Fruit fly (Drosophila melanogaster) whole organism, prepupa: ENCODE results near the gene CG45067.

Experiments
- Blimp-1 ChIP-seq: fragments of 200-800 bp; sonication (Bioruptor generic); optimal IDR thresholded peaks from 3 replicates; lab custom pipeline; 2017; ENCODE audit warnings: missing biosample characterization, missing genetic modification characterization, mild to moderate bottlenecking, moderate library complexity, missing genetic modification reagents
- CG10669 ChIP-seq: fragments of 200-800 bp; sonication (Bioruptor generic); optimal IDR thresholded peaks from 3 replicates; lab custom pipeline; 2018; ENCODE audit warnings: missing biosample characterization, mild to moderate bottlenecking, missing genetic modification characterization, moderate library complexity
- CG11294 ChIP-seq: fragments of 200-800 bp; sonication (Bioruptor generic); IDR thresholded peaks from 2 replicates; pipeline ENCODE4 v1.3.6; 2022; ENCODE audit warnings: missing biosample characterization, missing genetic modification characterization
- CG11762 ChIP-seq: fragments of 200-800 bp; sonication (Bioruptor generic); optimal IDR thresholded peaks from 3 replicates; lab custom pipeline; 2016; ENCODE audit warnings: missing biosample characterization, missing genetic modification characterization; ENCODE audit not compliant: insufficient read depth
- CG15336 ChIP-seq: fragments of 200-800 bp; sonication (Bioruptor generic); IDR thresholded peaks from 2 replicates; pipeline ENCODE4 v1.3.6; 2022; ENCODE audit warnings: missing biosample characterization, missing genetic modification characterization
- CG16779 ChIP-seq: fragments of 200-800 bp; sonication (Bioruptor generic); optimal IDR thresholded peaks from 3 replicates; lab custom pipeline; 2017; ENCODE audit warnings: missing biosample characterization, mild to moderate bottlenecking, missing genetic modification characterization
- CG31627 ChIP-seq: fragments of 200-800 bp; sonication (Bioruptor generic); optimal IDR thresholded peaks from 3 replicates; lab custom pipeline; 2016; ENCODE audit warnings: missing biosample characterization, missing genetic modification characterization
- CG6276 ChIP-seq: fragments of 200-800 bp; sonication (Bioruptor generic); optimal IDR thresholded peaks from 2 replicates; lab custom pipeline; 2017; ENCODE audit warnings: missing biosample characterization, mild to moderate bottlenecking, missing genetic modification characterization
- CG6792 ChIP-seq: fragments of 200-800 bp; sonication (Bioruptor generic); optimal IDR thresholded peaks from 3 replicates; lab custom pipeline; 2016; ENCODE audit warnings: missing biosample characterization, missing genetic modification characterization
- CG7368 ChIP-seq: fragments of 200-800 bp; sonication (Bioruptor generic); optimal IDR thresholded peaks from 3 replicates; lab custom pipeline; 2016; ENCODE audit warnings: missing biosample characterization, missing genetic modification characterization
- CG8632 ChIP-seq: fragments of 200-800 bp; sonication (Bioruptor generic); optimal IDR thresholded peaks from 3 replicates; lab custom pipeline; 2016; ENCODE audit warnings: missing biosample characterization, missing genetic modification characterization
- Eip75B ChIP-seq: fragments of 200-800 bp; sonication (Bioruptor generic); optimal IDR thresholded peaks from 3 replicates; lab custom pipeline; 2016; ENCODE audit warnings: missing biosample characterization, missing genetic modification characterization
- Eip78C ChIP-seq: fragments of 200-800 bp; sonication (Bioruptor generic); peaks from one replicate; lab custom pipeline; 2016; ENCODE audit warnings: missing biosample characterization, missing genetic modification characterization
- Eip93F ChIP-seq: fragments of 200-800 bp; sonication (Bioruptor generic); optimal IDR thresholded peaks from 2 replicates; lab custom pipeline; 2016; ENCODE audit warnings: missing biosample characterization, mild to moderate bottlenecking, missing genetic modification characterization
- Ets21C ChIP-seq: fragments of 200-800 bp; sonication (Bioruptor generic); optimal IDR thresholded peaks from 3 replicates; lab custom pipeline; 2016; ENCODE audit warnings: missing biosample characterization, missing genetic modification characterization
- Hr38 ChIP-seq: sonication (Bioruptor generic); optimal IDR thresholded peaks from 2 replicates; lab custom pipeline; 2016; ENCODE audit warnings: missing biosample characterization, missing genetic modification characterization
- Lpt ChIP-seq: fragments of 200-800 bp; sonication (Bioruptor generic); optimal IDR thresholded peaks from 3 replicates; lab custom pipeline; 2016; ENCODE audit warnings: missing biosample characterization, missing genetic modification characterization
- Met ChIP-seq: fragments of 200-800 bp; sonication (Bioruptor generic); optimal IDR thresholded peaks from 3 replicates; lab custom pipeline; 2016; ENCODE audit warnings: missing biosample characterization, missing genetic modification characterization
- OdsH ChIP-seq: fragments of 200-800 bp; sonication (Bioruptor generic); optimal IDR thresholded peaks from 3 replicates; lab custom pipeline; 2016; ENCODE audit warnings: missing biosample characterization, missing genetic modification characterization
- Smox ChIP-seq: fragments of 200-800 bp; sonication (Bioruptor generic); optimal IDR thresholded peaks from 3 replicates; lab custom pipeline; 2016; ENCODE audit warnings: missing biosample characterization, missing genetic modification characterization
- Sox102F ChIP-seq: fragments of 200-800 bp; sonication (Bioruptor generic); optimal IDR thresholded peaks from 2 replicates; lab custom pipeline; 2016; ENCODE audit warnings: missing biosample characterization, mild to moderate bottlenecking, missing genetic modification characterization
- Sox14 ChIP-seq: fragments of 200-800 bp; sonication (Bioruptor generic); optimal IDR thresholded peaks from 3 replicates; lab custom pipeline; 2016; ENCODE audit warnings: missing biosample characterization, missing genetic modification characterization
- Sox15 ChIP-seq: fragments of 200-800 bp; sonication (Bioruptor generic); optimal IDR thresholded peaks from 3 replicates; lab custom pipeline; 2016; ENCODE audit warnings: missing biosample characterization, missing genetic modification characterization
- achi ChIP-seq: fragments of 200-800 bp; sonication (Bioruptor generic); optimal IDR thresholded peaks from 3 replicates; lab custom pipeline; 2016; ENCODE audit warnings: missing biosample characterization, missing genetic modification characterization
- acj6 ChIP-seq: fragments of 200-800 bp; sonication (Bioruptor generic); optimal IDR thresholded peaks from 3 replicates; lab custom pipeline; 2016; ENCODE audit warnings: missing biosample characterization, missing genetic modification characterization
- cyc ChIP-seq: fragments of 200-800 bp; sonication (Bioruptor generic); optimal IDR thresholded peaks from 3 replicates; lab custom pipeline; 2016; ENCODE audit warnings: missing biosample characterization, missing genetic modification characterization
- dsx ChIP-seq: fragments of 200-800 bp; optimal IDR thresholded peaks from 3 replicates; lab custom pipeline; 2019; ENCODE audit warnings: missing biosample characterization, mild to moderate bottlenecking, missing genetic modification characterization, moderate library complexity; ENCODE audit not compliant: poor library complexity, severe bottlenecking
- eg ChIP-seq: fragments of 200-800 bp; sonication (Bioruptor generic); IDR thresholded peaks from 3 replicates; pipeline ENCODE4 v1.3.6; 2022; ENCODE audit warnings: missing biosample characterization, missing genetic modification characterization
- esn ChIP-seq: fragments of 200-800 bp; sonication (Bioruptor generic); optimal IDR thresholded peaks from 2 replicates; lab custom pipeline; 2016; ENCODE audit warnings: missing biosample characterization, mild to moderate bottlenecking, missing genetic modification characterization, moderate library complexity
- net ChIP-seq: fragments of 200-800 bp; sonication (Bioruptor generic); optimal IDR thresholded peaks from 3 replicates; lab custom pipeline; 2016; ENCODE audit warnings: missing biosample characterization, missing genetic modification characterization
- salr ChIP-seq, 2 experiments: fragments of 200-800 bp; sonication (Bioruptor generic); optimal IDR thresholded peaks; 3 replicates each; lab custom pipeline; 2016 to 2018; ENCODE audit warnings: missing biosample characterization in 2 of 2, missing genetic modification characterization in 2 of 2, mild to moderate bottlenecking in 1 of 2
- ss ChIP-seq, 2 experiments: fragments of 200-800 bp; sonication (Bioruptor generic); optimal IDR thresholded peaks; 2 replicates in 1 of 2; 3 replicates in 1 of 2; lab custom pipeline; 2017 to 2018; ENCODE audit warnings: mild to moderate bottlenecking in 2 of 2, missing biosample characterization in 2 of 2, missing genetic modification characterization in 2 of 2, moderate library complexity in 1 of 2
- svp ChIP-seq: fragments of 200-800 bp; sonication (Bioruptor generic); peaks from one replicate; lab custom pipeline; 2016; ENCODE audit warnings: missing biosample characterization, missing genetic modification characterization
- vri ChIP-seq: fragments of 200-800 bp; sonication (Bioruptor generic); optimal IDR thresholded peaks from 3 replicates; lab custom pipeline; 2016; ENCODE audit warnings: missing biosample characterization, mild to moderate bottlenecking, missing genetic modification characterization

Gene CG45067

DNA sequence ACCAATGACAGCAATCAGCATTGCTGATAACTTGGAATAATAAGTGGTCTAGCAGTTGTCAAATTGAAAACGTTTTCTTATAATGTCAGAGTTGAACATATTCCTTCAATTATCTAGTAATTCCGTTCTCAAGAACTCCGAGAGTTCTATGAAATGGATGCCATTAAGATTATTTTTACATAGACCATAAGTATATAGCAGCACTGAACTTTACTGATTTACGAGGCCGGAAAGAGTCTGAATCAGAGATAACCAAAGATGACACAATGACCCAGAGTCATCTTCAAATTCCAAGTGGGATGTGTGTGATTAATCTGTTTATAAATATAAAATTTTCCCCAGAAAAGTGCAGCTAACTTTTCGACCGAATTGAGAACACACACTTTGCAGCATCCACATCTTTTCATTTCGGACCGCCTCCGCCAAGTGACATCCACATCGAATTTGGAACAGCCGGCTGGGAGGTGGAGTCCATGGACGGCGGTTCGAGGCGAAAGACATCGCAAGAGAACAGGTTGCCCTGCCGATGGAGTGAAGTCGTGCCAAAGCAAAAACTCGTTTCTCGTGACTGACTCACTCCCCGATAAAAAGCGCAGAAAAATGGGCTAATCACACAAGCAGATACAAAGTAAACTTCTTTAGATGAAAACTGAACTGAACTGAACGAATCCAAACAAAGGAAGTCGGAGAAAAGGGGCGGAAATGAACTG is 10.8 kb upstream of the CG45067 start:
- TF ChIP-seq salr (GFP tag; optimal IDR thresholded peaks at IDR 0.05; lab: Kevin White, UChicago): no peak
- peak; percentile 15 for TF ChIP-seq net
- TF ChIP-seq Eip75B (GFP tag; lab: Kevin White, UChicago): peak; percentile 5
- TF ChIP-seq CG6276 (GFP tag; lab: Kevin White, UChicago): no peak
- TF ChIP-seq svp: peak; percentile 95
- peak; percentile 98 for TF ChIP-seq dsx (GFP tag; lab: Kevin White, UChicago)
- peak in 1 of 2 experiments; percentile 50 for TF ChIP-seq ss (GFP tag; optimal IDR thresholded peaks at IDR 0.05; lab: Kevin White, UChicago)
- no peak for TF ChIP-seq CG6792 (GFP tag; lab: Kevin White, UChicago)
- TF ChIP-seq vri (GFP tag; lab: Kevin White, UChicago): no peak

- TF ChIP-seq Hr38: no peak
- TF ChIP-seq CG16779 (tag; lab: Kevin White, UChicago): no peak
- TF ChIP-seq Sox14 (GFP tag; lab: Kevin White, UChicago): peak; percentile 29
- peak; percentile 7 for TF ChIP-seq achi (GFP tag; lab: Kevin White, UChicago)
- TF ChIP-seq CG31627 (GFP tag; lab: Kevin White, UChicago): peak; percentile 12
- no peak for TF ChIP-seq Sox102F (GFP tag; lab: Kevin White, UChicago)
- no peak for TF ChIP-seq CG15336 (GFP tag; lab: Robert Waterston, UW)
- TF ChIP-seq Blimp-1 (GFP tag; lab: Kevin White, UChicago): no peak
- peak; percentile 4 for TF ChIP-seq Smox (GFP tag; lab: Kevin White, UChicago)
- TF ChIP-seq eg (GFP tag; lab: Robert Waterston, UW): no peak
- TF ChIP-seq esn (GFP tag; lab: Kevin White, UChicago): peak; percentile 23
- no peak for TF ChIP-seq vri (GFP tag; lab: Kevin White, UChicago)
- no peak for TF ChIP-seq acj6 (GFP tag; lab: Kevin White, UChicago)
- no peak for TF ChIP-seq CG11294
- peak; percentile 17 for TF ChIP-seq cyc
- TF ChIP-seq Eip93F (GFP tag; lab: Kevin White, UChicago): peak; percentile 18
- no peak for TF ChIP-seq CG8632
These were observed 10.3 kb upstream of the CG45067 start for dm6 chr3L:3124519-3124918.

- TF ChIP-seq Ets21C (GFP tag; lab: Kevin White, UChicago): no peak
- peak; percentile 56 for TF ChIP-seq Eip78C
- TF ChIP-seq CG10669: no peak
- TF ChIP-seq Blimp-1 (GFP tag; lab: Kevin White, UChicago): no peak
- no peak for TF ChIP-seq OdsH (GFP tag; lab: Kevin White, UChicago)
- no peak for TF ChIP-seq Lpt (GFP tag; lab: Kevin White, UChicago)
- no peak for TF ChIP-seq Sox15 (GFP tag; lab: Kevin White, UChicago)
- TF ChIP-seq CG11762 (GFP tag; lab: Kevin White, UChicago): no peak
- TF ChIP-seq Met: no peak
- peak; percentile 38 for TF ChIP-seq dsx (GFP tag; lab: Kevin White, UChicago)
- TF ChIP-seq svp: peak; percentile 46
- TF ChIP-seq CG7368: no peak
- TF ChIP-seq Sox14 (GFP tag; lab: Kevin White, UChicago): peak; percentile 92
- TF ChIP-seq CG6276 (GFP tag; lab: Kevin White, UChicago): no peak
- TF ChIP-seq, all 60 proteins: peak for 4
These were observed 8.5 kb upstream of the CG45067 start for dm6 chr3L:3122688-3123316.
